Fruit fly (Drosophila melanogaster): ENCODE measurements around the gene CG4669.
A peak's percentile ranks its signal among the peaks of the same experiment; 100 is the strongest.

CG4669 gene

DNA sequence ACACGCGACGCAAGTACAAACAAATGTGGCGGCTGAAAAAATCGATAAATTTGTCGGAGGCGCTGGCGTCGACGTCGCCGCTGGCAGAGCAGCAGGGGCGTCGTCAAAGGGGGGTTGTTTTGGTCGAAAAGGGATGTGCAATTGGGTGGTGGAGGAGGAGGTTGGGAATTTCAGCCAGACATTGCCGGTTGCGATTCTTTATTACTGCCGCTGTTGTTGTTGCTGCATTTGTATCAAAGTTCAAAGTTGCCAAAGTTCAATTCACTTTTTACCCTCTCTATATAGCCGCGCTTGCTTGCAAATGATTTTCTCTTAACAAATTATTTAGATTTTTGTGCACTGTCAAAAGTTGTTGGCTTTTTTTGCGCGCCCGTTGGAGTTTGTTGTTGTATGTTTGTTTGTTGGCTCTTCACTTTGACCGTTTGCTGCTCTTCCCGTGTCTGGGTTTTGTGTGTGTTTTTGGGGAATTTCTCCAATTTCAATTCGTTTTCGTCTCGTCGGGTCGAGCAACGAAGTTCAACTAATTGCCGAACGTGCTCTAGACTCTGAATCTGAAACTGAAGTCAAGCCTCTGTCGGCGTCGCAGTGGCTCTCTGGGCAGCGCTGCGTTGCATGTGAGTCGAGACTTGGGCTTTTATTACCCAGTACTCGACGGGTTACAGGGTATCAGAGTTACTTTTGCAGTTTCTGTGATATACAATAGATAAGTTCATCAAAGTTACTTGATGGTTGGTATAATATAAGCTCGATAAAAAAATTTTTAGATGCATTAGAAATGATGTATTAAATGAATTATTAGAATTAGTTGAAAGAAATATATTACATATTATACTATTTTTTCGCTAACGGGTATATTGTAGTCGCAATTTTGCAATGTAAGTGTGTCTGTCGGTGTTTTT lies 13.9 kb downstream of the CG4669 start (continued):
- TF ChIP-seq CG3995 (GFP tag; optimal IDR thresholded peaks at IDR 0.05) = peak; percentile 8
- TF ChIP-seq Hr78 (GFP tag; optimal IDR thresholded peaks at IDR 0.05) = peak in 1 of 2 experiments; percentile 34
- no peak for TF ChIP-seq CG10267 (tag; optimal IDR thresholded peaks at IDR 0.05)
- TF ChIP-seq odd (GFP tag; optimal IDR thresholded peaks at IDR 0.05) = peak; percentile 42
- no peak for TF ChIP-seq Scr (GFP tag; IDR thresholded peaks at IDR 0.05; ENCODE audit: partially characterized antibody)
- TF ChIP-seq sim (GFP tag; IDR thresholded peaks at IDR 0.05) = no peak
- no peak for TF ChIP-seq Stat92E (GFP tag; optimal IDR thresholded peaks at IDR 0.05)
- no peak for TF ChIP-seq emc (GFP tag; optimal IDR thresholded peaks at IDR 0.05)
- no peak for TF ChIP-seq Six4 (GFP tag; optimal IDR thresholded peaks at IDR 0.05)
- TF ChIP-seq CG34376 (GFP tag; optimal IDR thresholded peaks at IDR 0.05) = no peak
- peak in 1 of 2 experiments; percentile 88 for TF ChIP-seq eve (GFP tag; optimal IDR thresholded peaks at IDR 0.05)
- peak; percentile 44 for TF ChIP-seq tx (GFP tag; optimal IDR thresholded peaks at IDR 0.05)
- TF ChIP-seq CG1602 (GFP tag; optimal IDR thresholded peaks at IDR 0.05) = peak; percentile 20
- peak; percentile 75; the same call in 2 of the 3 replicates for TF ChIP-seq CG11695 (GFP tag; IDR thresholded peaks at IDR 0.05)
- peak; percentile 73 for TF ChIP-seq CHES-1-like (GFP tag; optimal IDR thresholded peaks at IDR 0.05)
- TF ChIP-seq CG31388 (GFP tag; optimal IDR thresholded peaks at IDR 0.05) = no peak
- TF ChIP-seq YL-1 (GFP tag; optimal IDR thresholded peaks at IDR 0.05) = no peak
- peak; percentile 62 for TF ChIP-seq jumu (GFP tag; optimal IDR thresholded peaks at IDR 0.05)
- TF ChIP-seq CG11093 (GFP tag; IDR thresholded peaks at IDR 0.05) = 0 out of 3 replicates have a peak, but pooled peaks have one; percentile 25
- no peak for TF ChIP-seq CG15479 (GFP tag; optimal IDR thresholded peaks at IDR 0.05)
- peak; percentile 48 for TF ChIP-seq pb (GFP tag; optimal IDR thresholded peaks at IDR 0.05)
- TF ChIP-seq onecut (GFP tag; IDR thresholded peaks at IDR 0.05) = peak; percentile 100
- TF ChIP-seq Ets97D (GFP tag; optimal IDR thresholded peaks at IDR 0.05) = no peak
- no peak for TF ChIP-seq dimm (GFP tag; IDR thresholded peaks at IDR 0.05)
- TF ChIP-seq insv (GFP tag; optimal IDR thresholded peaks at IDR 0.05) = no peak
- TF ChIP-seq NK7.1 (GFP tag; optimal IDR thresholded peaks at IDR 0.05) = peak; percentile 49
- peak; percentile 69 for TF ChIP-seq pnt (GFP tag; optimal IDR thresholded peaks at IDR 0.05)
- peak; percentile 27 for TF ChIP-seq CG10462 (GFP tag; optimal IDR thresholded peaks at IDR 0.05)
- TF ChIP-seq MESR4 (GFP tag; optimal IDR thresholded peaks at IDR 0.05) = no peak
- TF ChIP-seq CG5953 (GFP tag; IDR thresholded peaks at IDR 0.05) = no peak
- TF ChIP-seq H2.0 (GFP tag; IDR thresholded peaks at IDR 0.05) = 0 out of 2 replicates have a peak, but pooled peaks have one; percentile 22
- TF ChIP-seq nom (GFP tag; optimal IDR thresholded peaks at IDR 0.05) = peak; percentile 18
- TF ChIP-seq ro (GFP tag; IDR thresholded peaks at IDR 0.05) = peak; percentile 35; the same call in 1 of the 2 replicates
- no peak for TF ChIP-seq CG12236 (GFP tag; optimal IDR thresholded peaks at IDR 0.05)
- TF ChIP-seq az2 (GFP tag; optimal IDR thresholded peaks at IDR 0.05) = peak; percentile 24
- TF ChIP-seq CG10274 (GFP tag; optimal IDR thresholded peaks at IDR 0.05) = peak; percentile 30
- peak; percentile 64 for TF ChIP-seq CG7372 (GFP tag; IDR thresholded peaks at IDR 0.05)
- no peak for TF ChIP-seq yki (optimal IDR thresholded peaks at IDR 0.05)
- peak; percentile 97 for TF ChIP-seq Ets65A (GFP tag)
- no peak for TF ChIP-seq zf30C (GFP tag; optimal IDR thresholded peaks at IDR 0.05)
- TF ChIP-seq Ssrp (tag; optimal IDR thresholded peaks at IDR 0.05) = peak; percentile 57
- peak; percentile 60 for TF ChIP-seq org-1 (GFP tag; optimal IDR thresholded peaks at IDR 0.05)
- peak; percentile 59; the same call in 1 of the 2 replicates for TF ChIP-seq peb (GFP tag; IDR thresholded peaks at IDR 0.05)
- peak in 1 of 3 experiments; percentile 18 for TF ChIP-seq lola (GFP tag; optimal IDR thresholded peaks at IDR 0.05)
- no peak for TF ChIP-seq tup (GFP tag; optimal IDR thresholded peaks at IDR 0.05)
- no peak for TF ChIP-seq corto (GFP tag; optimal IDR thresholded peaks at IDR 0.05)
- no peak for TF ChIP-seq hb (GFP tag; IDR thresholded peaks at IDR 0.05; ENCODE audit: partially characterized antibody)
- TF ChIP-seq Drgx (GFP tag; IDR thresholded peaks at IDR 0.05) = peak; percentile 91
- no peak for TF ChIP-seq CG33557 (GFP tag; optimal IDR thresholded peaks at IDR 0.05)

Measured in whole organism, embryonic.